Fruit fly (Drosophila melanogaster) whole organism, pupa: ENCODE data around the gene Smyd5.

Experiments used
- CG10348 ChIP-seq: fragments of 200-800 bp; sonication (Bioruptor generic); IDR thresholded peaks from 2 replicates; pipeline ENCODE4 v1.3.6; 2022; ENCODE audit warnings: missing biosample characterization, missing genetic modification characterization
- CG12605 ChIP-seq: fragments of 200-800 bp; sonication (Bioruptor generic); IDR thresholded peaks from 2 replicates; pipeline ENCODE4 v1.3.6; 2022; ENCODE audit warnings: missing biosample characterization, missing genetic modification characterization
- CG13204 ChIP-seq: fragments of 200-800 bp; sonication (Bioruptor generic); optimal IDR thresholded peaks from 2 replicates; lab custom pipeline; 2018; ENCODE audit warnings: missing biosample characterization, mild to moderate bottlenecking, missing genetic modification characterization, moderate library complexity
- CG14655 ChIP-seq: fragments of 200-800 bp; sonication (Bioruptor generic); optimal IDR thresholded peaks from 3 replicates; lab custom pipeline; 2017; ENCODE audit warnings: mild to moderate bottlenecking, missing biosample characterization, missing genetic modification reagents, missing genetic modification characterization
- CG15710 ChIP-seq: fragments of 200-800 bp; sonication (Bioruptor generic); optimal IDR thresholded peaks from 2 replicates; lab custom pipeline; 2018; ENCODE audit warnings: missing biosample characterization, mild to moderate bottlenecking, missing genetic modification characterization, moderate library complexity
- CG17806 ChIP-seq: fragments of 200-800 bp; sonication (Bioruptor generic); optimal IDR thresholded peaks from 2 replicates; lab custom pipeline; 2018; ENCODE audit warnings: missing biosample characterization, mild to moderate bottlenecking, missing genetic modification characterization, moderate library complexity
- CG32121 ChIP-seq: fragments of 200-800 bp; sonication (Bioruptor generic); IDR thresholded peaks from 2 replicates; pipeline ENCODE4 v1.3.6; 2022; ENCODE audit warnings: missing biosample characterization, missing genetic modification characterization
- CG34367 ChIP-seq: fragments of 200-800 bp; sonication (Bioruptor generic); optimal IDR thresholded peaks from 2 replicates; lab custom pipeline; 2018; ENCODE audit warnings: missing biosample characterization, mild to moderate bottlenecking, missing genetic modification characterization
- CG4496 ChIP-seq: fragments of 200-800 bp; sonication (Bioruptor generic); IDR thresholded peaks from 3 replicates; pipeline ENCODE4 v1.3.6; 2022; ENCODE audit warnings: missing biosample characterization, missing genetic modification characterization
- CG8159 ChIP-seq: fragments of 200-800 bp; sonication (Bioruptor generic); optimal IDR thresholded peaks from 3 replicates; lab custom pipeline; 2018; ENCODE audit warnings: missing biosample characterization, mild to moderate bottlenecking, missing genetic modification characterization, moderate library complexity
- CG8301 ChIP-seq: fragments of 200-800 bp; sonication (Bioruptor generic); optimal IDR thresholded peaks from 2 replicates; lab custom pipeline; 2018; ENCODE audit warnings: missing biosample characterization, mild to moderate bottlenecking, missing genetic modification characterization
- CG9948 ChIP-seq: fragments of 200-800 bp; sonication (Bioruptor generic); optimal IDR thresholded peaks from 2 replicates; lab custom pipeline; 2018; ENCODE audit warnings: missing biosample characterization, mild to moderate bottlenecking, missing genetic modification characterization, moderate library complexity
- D1 ChIP-seq: fragments of 200-800 bp; sonication (Bioruptor generic); optimal IDR thresholded peaks from 2 replicates; lab custom pipeline; 2018; ENCODE audit warnings: missing biosample characterization, mild to moderate bottlenecking, missing genetic modification characterization, moderate library complexity
- EcR ChIP-seq: fragments of 200-800 bp; sonication (Bioruptor generic); optimal IDR thresholded peaks from 3 replicates; lab custom pipeline; 2019; ENCODE audit warnings: missing biosample characterization, missing genetic modification characterization, mild to moderate bottlenecking, moderate library complexity, missing genetic modification reagents
- Ets98B ChIP-seq: fragments of 200-800 bp; sonication (Bioruptor generic); IDR thresholded peaks from 2 replicates; pipeline ENCODE4 v1.3.6; 2022; ENCODE audit warnings: missing biosample characterization, missing genetic modification characterization
- Pif1A ChIP-seq: fragments of 200-800 bp; sonication (Bioruptor generic); optimal IDR thresholded peaks from 3 replicates; lab custom pipeline; 2016; ENCODE audit warnings: missing biosample characterization, missing genetic modification characterization
- Pif1B ChIP-seq: fragments of 200-800 bp; sonication (Bioruptor generic); optimal IDR thresholded peaks from 3 replicates; lab custom pipeline; 2016; ENCODE audit warnings: missing biosample characterization, missing genetic modification characterization
- Snoo ChIP-seq: fragments of 200-800 bp; sonication (Bioruptor generic); optimal IDR thresholded peaks from 3 replicates; lab custom pipeline; 2017; ENCODE audit warnings: missing biosample characterization, mild to moderate bottlenecking, missing genetic modification characterization, inconsistent platforms
- fd96Ca ChIP-seq: fragments of 200-800 bp; sonication (Bioruptor generic); IDR thresholded peaks from 3 replicates; pipeline ENCODE4 v1.3.6; 2022; ENCODE audit warnings: missing biosample characterization, missing genetic modification characterization
- gl ChIP-seq: fragments of 200-800 bp; sonication (Bioruptor generic); optimal IDR thresholded peaks from 2 replicates; lab custom pipeline; 2018; ENCODE audit warnings: missing biosample characterization, mild to moderate bottlenecking, missing genetic modification characterization
- rn ChIP-seq: fragments of 200-800 bp; sonication (Bioruptor generic); IDR thresholded peaks from 2 replicates; pipeline ENCODE4 v1.3.6; 2022; ENCODE audit warnings: missing biosample characterization, missing genetic modification characterization

Gene Smyd5

DNA sequence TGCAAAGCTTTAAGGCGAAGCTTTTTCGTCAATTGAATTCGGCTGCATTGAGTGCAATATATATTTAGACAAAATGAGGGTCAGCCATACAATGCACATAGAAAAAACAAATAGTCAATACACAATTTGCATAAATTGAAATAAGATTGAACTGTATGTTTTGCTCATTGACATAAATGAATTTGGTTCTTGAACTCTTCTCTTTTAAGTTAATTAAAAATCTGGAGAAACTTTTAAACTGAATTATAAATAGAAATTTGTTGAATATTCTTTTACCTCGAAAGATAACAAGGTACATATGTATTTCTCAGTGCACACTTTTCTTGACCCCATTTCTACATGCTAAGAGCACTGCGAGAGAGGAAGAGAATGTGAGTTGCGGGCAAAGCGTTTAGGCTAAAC, 12.3 kb downstream of the Smyd5 start:
- no peak for TF ChIP-seq gl (tag; lab: Kevin White, UChicago)
- TF ChIP-seq rn (GFP tag; lab: Robert Waterston, UW): 0 out of 2 replicates have a peak, but pooled peaks have one; percentile 11
- peak; percentile 18 for TF ChIP-seq CG17806 (tag; lab: Kevin White, UChicago)
- TF ChIP-seq CG8301 (tag; lab: Kevin White, UChicago): peak; percentile 65
- TF ChIP-seq Snoo: no peak
- no peak for TF ChIP-seq CG34367 (tag; lab: Kevin White, UChicago)
- TF ChIP-seq Ets98B (GFP tag; lab: Robert Waterston, UW): peak; percentile 2
- TF ChIP-seq CG9948 (tag; lab: Kevin White, UChicago): no peak
- TF ChIP-seq Pif1A: peak; percentile 14
- TF ChIP-seq CG12605: no peak
- peak; percentile 50 for TF ChIP-seq CG32121

DNA sequence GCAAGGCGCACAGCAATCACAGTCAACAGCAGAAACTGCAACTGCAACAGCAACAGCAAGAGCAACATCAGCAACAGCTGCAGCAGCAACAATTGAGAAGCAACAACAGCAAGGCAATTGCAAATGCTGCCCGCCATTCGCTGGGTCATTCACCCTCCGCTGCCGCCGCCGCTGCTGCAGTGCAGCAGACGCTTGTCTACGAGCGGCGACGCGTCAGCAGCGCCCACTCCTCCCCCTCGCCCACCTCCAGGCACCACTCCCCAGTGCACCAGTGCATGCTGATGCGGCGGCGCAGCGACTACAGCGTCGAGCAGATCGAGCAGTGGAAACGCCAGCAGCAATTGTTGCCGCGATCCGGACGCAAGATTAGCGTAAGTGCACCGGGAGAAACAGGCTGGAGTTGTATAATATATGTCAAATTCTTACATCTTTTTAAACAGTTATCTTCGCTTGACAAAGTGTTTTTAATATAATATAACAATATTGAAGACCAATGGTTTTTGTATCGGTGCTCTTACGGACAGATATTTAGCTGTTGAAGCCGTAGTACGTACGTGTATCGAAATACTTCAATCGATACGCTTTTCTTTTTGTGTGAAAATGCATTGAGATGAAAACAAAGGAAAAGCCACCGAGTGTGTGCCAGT, 12.8 kb downstream of the Smyd5 start:
- TF ChIP-seq CG17806 (tag; lab: Kevin White, UChicago): peak; percentile 73
- TF ChIP-seq CG15710 (tag; lab: Kevin White, UChicago): peak; percentile 70
- TF ChIP-seq CG9948 (tag; lab: Kevin White, UChicago): peak; percentile 69
- TF ChIP-seq Ets98B (GFP tag; lab: Robert Waterston, UW): peak; percentile 86
- TF ChIP-seq CG32121: peak; percentile 80
- peak; percentile 70 for TF ChIP-seq CG12605
- TF ChIP-seq EcR (GFP tag; lab: Kevin White, UChicago): peak; percentile 99
- peak; percentile 17 for TF ChIP-seq Snoo
- peak; percentile 81 for TF ChIP-seq rn (GFP tag; lab: Robert Waterston, UW)
- TF ChIP-seq Pif1A: peak; percentile 83
- TF ChIP-seq CG14655 (GFP tag; lab: Kevin White, UChicago): peak; percentile 92
- TF ChIP-seq CG10348 (GFP tag; lab: Robert Waterston, UW): peak; percentile 50; the same call in 1 of the 2 replicates
- TF ChIP-seq CG34367 (tag; lab: Kevin White, UChicago): peak; percentile 51
- peak; percentile 99 for TF ChIP-seq CG13204 (GFP tag; lab: Kevin White, UChicago)
- TF ChIP-seq gl (tag; lab: Kevin White, UChicago): no peak
- no peak for TF ChIP-seq CG8159 (tag; lab: Kevin White, UChicago)
- TF ChIP-seq D1 (tag; lab: Kevin White, UChicago): no peak
- TF ChIP-seq fd96Ca (GFP tag; lab: Robert Waterston, UW): peak; percentile 95
- peak; percentile 85 for TF ChIP-seq CG8301 (tag; lab: Kevin White, UChicago)
- peak; percentile 47 for TF ChIP-seq Pif1B (GFP tag; lab: Kevin White, UChicago)
- peak; percentile 90 for TF ChIP-seq CG4496 (GFP tag; lab: Robert Waterston, UW)

DNA sequence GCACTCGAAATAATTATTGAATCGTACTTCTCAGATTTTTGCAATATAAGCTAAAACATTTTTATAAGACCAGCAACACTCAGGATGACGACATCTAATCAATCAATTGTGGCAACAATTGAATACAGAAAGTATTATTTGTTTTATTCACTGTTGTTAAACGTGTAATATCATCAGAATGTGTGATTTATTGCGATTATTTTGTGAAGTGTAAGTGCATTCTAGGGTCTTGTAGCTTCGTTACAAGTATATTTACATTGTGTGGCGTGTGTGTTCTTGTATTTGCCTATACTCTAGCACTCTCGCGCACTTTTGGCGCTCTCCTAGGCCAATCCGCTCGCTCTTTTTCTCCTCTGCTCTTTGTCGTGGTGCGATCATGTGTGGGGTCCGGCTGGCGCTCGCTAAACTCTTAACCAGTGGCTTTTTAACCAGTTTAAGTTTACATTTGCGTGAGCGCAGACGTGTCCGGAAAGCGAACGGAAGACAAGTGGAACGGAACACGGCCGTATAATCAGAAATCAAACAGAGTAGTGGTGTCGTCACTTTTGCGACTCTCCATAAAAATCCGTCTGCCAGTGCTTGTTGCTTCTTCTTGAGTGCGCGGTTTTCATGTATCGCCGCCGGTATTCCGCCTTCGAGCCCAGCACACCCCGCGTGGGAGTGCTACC, 14.0 kb downstream of the Smyd5 start:
- TF ChIP-seq Pif1B (GFP tag; lab: Kevin White, UChicago) (peak; percentile 90), D1 (tag; lab: Kevin White, UChicago) (peak; percentile 92), CG15710 (tag; lab: Kevin White, UChicago) (peak; percentile 92), CG4496 (GFP tag; lab: Robert Waterston, UW) (peak; percentile 91), CG10348 (GFP tag; lab: Robert Waterston, UW) (peak; percentile 73; the same call in 1 of the 2 replicates), fd96Ca (GFP tag; lab: Robert Waterston, UW) (peak; percentile 86), CG34367 (tag; lab: Kevin White, UChicago) (peak; percentile 90), CG13204 (GFP tag; lab: Kevin White, UChicago) (no peak), CG32121 (peak; percentile 93), CG12605 (peak; percentile 73), Ets98B (GFP tag; lab: Robert Waterston, UW) (peak; percentile 91), Pif1A (peak; percentile 93), CG8301 (tag; lab: Kevin White, UChicago) (peak; percentile 97), CG17806 (tag; lab: Kevin White, UChicago) (peak; percentile 92), CG9948 (tag; lab: Kevin White, UChicago) (peak; percentile 91), rn (GFP tag; lab: Robert Waterston, UW) (peak; percentile 78), gl (tag; lab: Kevin White, UChicago) (peak; percentile 79), EcR (GFP tag; lab: Kevin White, UChicago) (peak; percentile 66), Snoo (peak; percentile 65), CG8159 (tag; lab: Kevin White, UChicago) (peak; percentile 98), CG14655 (GFP tag; lab: Kevin White, UChicago) (peak; percentile 97)

DNA sequence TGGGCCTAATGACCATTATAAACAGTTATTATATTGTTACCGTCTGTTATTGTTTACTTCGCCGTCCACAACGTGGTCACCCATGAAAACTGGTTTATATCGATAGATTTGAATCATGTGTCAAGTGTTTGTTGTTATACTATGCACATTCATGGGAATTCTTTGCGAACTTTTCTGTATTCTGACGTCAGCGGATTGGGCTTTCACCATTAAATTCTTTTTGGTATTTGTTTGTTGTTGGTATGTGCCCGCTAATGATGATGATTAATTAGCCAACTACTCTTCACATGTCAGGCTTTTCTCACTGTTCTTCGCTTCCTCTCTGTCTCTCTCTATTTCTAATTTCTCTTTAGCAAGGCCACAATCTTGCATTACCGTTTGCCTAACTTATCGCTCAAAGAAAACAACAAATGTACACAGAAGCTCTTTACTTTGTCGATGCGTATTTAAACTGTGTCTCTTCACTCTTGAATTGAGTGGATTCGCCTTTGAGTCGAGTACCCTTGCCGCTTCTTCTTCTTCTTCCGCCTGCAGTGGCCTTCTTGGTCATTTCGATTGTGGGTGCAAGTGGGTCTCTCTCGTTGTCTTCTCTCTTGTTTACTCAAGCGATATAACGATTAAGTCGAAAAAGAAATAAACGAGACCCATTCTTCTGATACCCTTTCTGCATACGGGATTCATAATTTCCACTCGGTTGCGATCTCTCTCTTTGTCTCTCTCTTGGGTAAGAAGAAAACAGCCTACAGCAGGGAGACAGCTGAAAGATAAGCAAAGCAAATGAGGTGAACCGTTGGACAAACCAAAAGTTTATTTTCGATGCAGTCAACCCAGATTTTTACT, 14.7 kb downstream of the Smyd5 start:
- TF ChIP-seq Ets98B (GFP tag; lab: Robert Waterston, UW): peak; percentile 44; the same call in 1 of the 2 replicates
- peak; percentile 61 for TF ChIP-seq CG12605
- TF ChIP-seq rn (GFP tag; lab: Robert Waterston, UW): no peak

DNA sequence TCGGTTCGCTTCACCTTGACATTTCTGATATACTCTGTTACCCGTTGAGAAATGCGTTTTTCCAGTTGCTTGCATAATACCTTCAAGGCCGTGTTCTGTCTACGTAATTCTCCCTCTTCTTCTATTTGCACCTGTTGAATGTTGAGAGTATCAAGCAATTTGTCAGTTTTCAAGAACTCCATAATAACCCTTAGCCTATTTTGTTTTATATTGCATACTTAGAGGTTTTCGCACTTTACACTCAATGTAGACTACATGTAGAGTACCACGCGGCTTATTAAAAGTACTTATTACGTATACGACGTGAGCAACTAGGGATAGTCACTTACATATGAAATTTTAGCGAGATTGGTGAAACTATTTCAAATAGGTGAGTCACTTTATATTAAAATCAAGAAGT, 15.5 kb downstream of the Smyd5 start:
- TF ChIP-seq gl (tag; lab: Kevin White, UChicago) (no peak), Pif1A (no peak), CG4496 (GFP tag; lab: Robert Waterston, UW) (peak; percentile 25; the same call in 1 of the 3 replicates), CG14655 (GFP tag; lab: Kevin White, UChicago) (peak; percentile 0), EcR (GFP tag; lab: Kevin White, UChicago) (peak; percentile 17)
